Worm (Caenorhabditis elegans) whole organism, midembryonic: ENCODE data around the gene uev-2.

ENCODE experiments used
- T22C8.4 ChIP-seq: fragments of 200-800 bp; sonication (Bioruptor generic); IDR thresholded peaks from 2 replicates; pipeline ENCODE4 v1.3.6; 2022; ENCODE audit warnings: missing genetic modification characterization, missing compliant biosample characterization
- cog-1 ChIP-seq: sonication (generic microtip); optimal IDR thresholded peaks from 2 replicates; lab custom pipeline; 2016; ENCODE audit warnings: missing genetic modification characterization, missing compliant biosample characterization
- flt-1 ChIP-seq: fragments of 200-800 bp; sonication (Bioruptor generic); IDR thresholded peaks from 2 replicates; pipeline ENCODE4 v1.3.6; 2022; ENCODE audit warnings: missing genetic modification characterization, missing compliant biosample characterization
- klf-2 ChIP-seq: fragments of 200-800 bp; sonication (Bioruptor generic); conservative IDR thresholded peaks from 2 replicates; pipeline ENCODE4 v1.3.6; 2022; ENCODE audit warnings: missing genetic modification reagents, missing genetic modification characterization, missing compliant biosample characterization
- med-1 ChIP-seq: sonication (generic microtip); optimal IDR thresholded peaks from 2 replicates; lab custom pipeline; 2017; ENCODE audit warnings: missing genetic modification characterization, mild to moderate bottlenecking, missing compliant biosample characterization, antibody characterized with exemption, missing genetic modification reagents; ENCODE audit not compliant: insufficient read depth
- ref-1 ChIP-seq: fragments of 200-800 bp; sonication (Bioruptor generic); conservative IDR thresholded peaks from 2 replicates; pipeline ENCODE4 v1.3.6; 2022; ENCODE audit warnings: missing genetic modification reagents, missing genetic modification characterization, missing compliant biosample characterization
- tab-1 ChIP-seq: fragments of 200-800 bp; sonication (Bioruptor generic); IDR thresholded peaks from 2 replicates; pipeline ENCODE4 v1.3.6; 2022; ENCODE audit warnings: missing genetic modification characterization, missing compliant biosample characterization
- ztf-23 ChIP-seq: fragments of 200-800 bp; sonication (Bioruptor generic); IDR thresholded peaks from 2 replicates; pipeline ENCODE4 v1.3.6; 2022; ENCODE audit warnings: missing genetic modification reagents, missing genetic modification characterization, missing compliant biosample characterization
- ztf-29 ChIP-seq: fragments of 200-800 bp; sonication (Bioruptor generic); IDR thresholded peaks from 2 replicates; pipeline ENCODE4 v1.3.6; 2022; ENCODE audit warnings: missing genetic modification reagents, missing genetic modification characterization, missing compliant biosample characterization

Gene uev-2

ce11 chrIII:5582766-5583165, at the start of gene uev-2, which contains the start of gene F56D2.8:
Gene uev-2 (plus strand): TSS chrIII:5583125.
Gene F56D2.8 (minus strand): TSS chrIII:5582866.
- TF ChIP-seq ref-1 (GFP tag; lab: Robert Waterston, UW) = no peak
- no peak for TF ChIP-seq cog-1
- TF ChIP-seq T22C8.4 (GFP tag; lab: Robert Waterston, UW) = no peak
- TF ChIP-seq ztf-29 (GFP tag; lab: Robert Waterston, UW) = no peak
- no peak for TF ChIP-seq ztf-23 (GFP tag; lab: Robert Waterston, UW)
- TF ChIP-seq tab-1 (GFP tag; lab: Robert Waterston, UW) = no peak
- TF ChIP-seq klf-2 (GFP tag; lab: Robert Waterston, UW) = no peak
- no peak for TF ChIP-seq flt-1 (GFP tag; lab: Robert Waterston, UW)
- TF ChIP-seq med-1 (GFP tag; lab: Kevin White, UChicago) = no peak

ce11 chrIII:5541777-5542176, 41.1 kb upstream of the uev-2 start:
- no peak for TF ChIP-seq T22C8.4 (GFP tag; lab: Robert Waterston, UW)
- no peak for TF ChIP-seq ztf-29 (GFP tag; lab: Robert Waterston, UW)
- no peak for TF ChIP-seq flt-1 (GFP tag; lab: Robert Waterston, UW)
- TF ChIP-seq klf-2 (GFP tag; lab: Robert Waterston, UW) = no peak
- TF ChIP-seq cog-1 = no peak
- TF ChIP-seq ref-1 (GFP tag; lab: Robert Waterston, UW) = no peak
- TF ChIP-seq tab-1 (GFP tag; lab: Robert Waterston, UW) = no peak
- no peak for TF ChIP-seq ztf-23 (GFP tag; lab: Robert Waterston, UW)
- TF ChIP-seq med-1 (GFP tag; lab: Kevin White, UChicago) = no peak

ce11 chrIII:5543050-5543449, 39.9 kb upstream of the uev-2 start, which contains the start of gene D1044.6:
Gene D1044.6 (minus strand): TSS chrIII:5543177.
- TF ChIP-seq klf-2 (GFP tag; lab: Robert Waterston, UW) (no peak), cog-1 (no peak), ztf-29 (GFP tag; lab: Robert Waterston, UW) (no peak), ref-1 (GFP tag; lab: Robert Waterston, UW) (no peak), tab-1 (GFP tag; lab: Robert Waterston, UW) (no peak), flt-1 (GFP tag; lab: Robert Waterston, UW) (no peak), ztf-23 (GFP tag; lab: Robert Waterston, UW) (no peak), med-1 (GFP tag; lab: Kevin White, UChicago) (no peak), T22C8.4 (GFP tag; lab: Robert Waterston, UW) (no peak)

- no peak for TF ChIP-seq tab-1 (GFP tag; lab: Robert Waterston, UW)
- TF ChIP-seq ztf-23 (GFP tag; lab: Robert Waterston, UW) = no peak
- TF ChIP-seq flt-1 (GFP tag; lab: Robert Waterston, UW) = no peak
- TF ChIP-seq cog-1 = no peak
- TF ChIP-seq ztf-29 (GFP tag; lab: Robert Waterston, UW) = no peak
- no peak for TF ChIP-seq ref-1 (GFP tag; lab: Robert Waterston, UW)
- no peak for TF ChIP-seq med-1 (GFP tag; lab: Kevin White, UChicago)
- TF ChIP-seq T22C8.4 (GFP tag; lab: Robert Waterston, UW) = no peak
- TF ChIP-seq klf-2 (GFP tag; lab: Robert Waterston, UW) = no peak
Observed at ce11 chrIII:5543727-5544345, 39.1 kb upstream of the uev-2 start, which contains the start of gene D1044.1. Gene D1044.1 (plus strand): TSS chrIII:5544295.

ce11 chrIII:5546309-5546708, 36.6 kb upstream of the uev-2 start:
- TF ChIP-seq T22C8.4 (GFP tag; lab: Robert Waterston, UW) = no peak
- TF ChIP-seq klf-2 (GFP tag; lab: Robert Waterston, UW) = no peak
- TF ChIP-seq flt-1 (GFP tag; lab: Robert Waterston, UW) = no peak
- TF ChIP-seq ref-1 (GFP tag; lab: Robert Waterston, UW) = no peak

- TF ChIP-seq tab-1 (GFP tag; lab: Robert Waterston, UW) = no peak
- no peak for TF ChIP-seq cog-1
- no peak for TF ChIP-seq med-1 (GFP tag; lab: Kevin White, UChicago)
- TF ChIP-seq flt-1 (GFP tag; lab: Robert Waterston, UW) = no peak
- TF ChIP-seq ref-1 (GFP tag; lab: Robert Waterston, UW) = no peak
- no peak for TF ChIP-seq ztf-23 (GFP tag; lab: Robert Waterston, UW)
- no peak for TF ChIP-seq ztf-29 (GFP tag; lab: Robert Waterston, UW)
- TF ChIP-seq klf-2 (GFP tag; lab: Robert Waterston, UW) = no peak
- no peak for TF ChIP-seq T22C8.4 (GFP tag; lab: Robert Waterston, UW)
Observed at ce11 chrIII:5546730-5547129, 36.2 kb upstream of the uev-2 start, which contains the start of gene F09F7.5. Gene F09F7.5 (plus strand): TSS chrIII:5546987.

ce11 chrIII:5550193-5550592, 32.7 kb upstream of the uev-2 start:
- no peak for TF ChIP-seq klf-2 (GFP tag; lab: Robert Waterston, UW)
- no peak for TF ChIP-seq ref-1 (GFP tag; lab: Robert Waterston, UW)
- TF ChIP-seq med-1 (GFP tag; lab: Kevin White, UChicago) = no peak
- TF ChIP-seq flt-1 (GFP tag; lab: Robert Waterston, UW) = no peak
- TF ChIP-seq T22C8.4 (GFP tag; lab: Robert Waterston, UW) = no peak

- TF ChIP-seq tab-1 (GFP tag; lab: Robert Waterston, UW) (no peak), med-1 (GFP tag; lab: Kevin White, UChicago) (no peak), ztf-29 (GFP tag; lab: Robert Waterston, UW) (no peak), T22C8.4 (GFP tag; lab: Robert Waterston, UW) (no peak), ztf-23 (GFP tag; lab: Robert Waterston, UW) (no peak), ref-1 (GFP tag; lab: Robert Waterston, UW) (no peak), flt-1 (GFP tag; lab: Robert Waterston, UW) (no peak), cog-1 (no peak), klf-2 (GFP tag; lab: Robert Waterston, UW) (no peak)
Observed at ce11 chrIII:5550844-5551243, 32.1 kb upstream of the uev-2 start.
